Fruit fly (Drosophila melanogaster) whole organism, embryonic: ENCODE data around the gene CG12608.

Source experiments
- Ada2b ChIP-seq: fragments of 200-800 bp; sonication (Bioruptor generic); IDR thresholded peaks from 2 replicates; pipeline ENCODE4 v1.3.6; 2022; ENCODE audit warnings: missing biosample characterization, missing genetic modification characterization
- Atf6 ChIP-seq: fragments of 200-800 bp; sonication (Bioruptor generic); IDR thresholded peaks from 2 replicates; pipeline ENCODE4 v1.3.6; 2022; ENCODE audit warnings: missing biosample characterization, missing genetic modification characterization
- B-H1 ChIP-seq: fragments of 200-800 bp; sonication (Bioruptor generic); IDR thresholded peaks from 3 replicates; pipeline ENCODE4 v1.3.6; 2022; ENCODE audit warnings: missing biosample characterization, missing genetic modification characterization
- CG10654 ChIP-seq: fragments of 200-800 bp; sonication (Bioruptor generic); optimal IDR thresholded peaks from 2 replicates; lab custom pipeline; 2016; ENCODE audit warnings: missing biosample characterization, missing genetic modification characterization
- CG10979 ChIP-seq: fragments of 200-800 bp; sonication (Bioruptor generic); optimal IDR thresholded peaks from 2 replicates; lab custom pipeline; 2018; ENCODE audit warnings: missing biosample characterization, mild to moderate bottlenecking, missing genetic modification characterization, moderate library complexity
- CG11093 ChIP-seq: fragments of 200-800 bp; sonication (Bioruptor generic); IDR thresholded peaks from 3 replicates; pipeline ENCODE4 v1.3.6; 2022; ENCODE audit warnings: missing biosample characterization, missing genetic modification characterization
- CG11560 ChIP-seq: fragments of 200-800 bp; sonication (Bioruptor generic); IDR thresholded peaks from 3 replicates; pipeline ENCODE4 v1.3.6; 2022; ENCODE audit warnings: missing biosample characterization, missing genetic modification characterization
- CG12236 ChIP-seq: fragments of 200-800 bp; sonication (Bioruptor generic); optimal IDR thresholded peaks from 2 replicates; lab custom pipeline; 2016; ENCODE audit warnings: missing biosample characterization, missing genetic modification characterization
- CG13424 ChIP-seq: fragments of 200-800 bp; sonication (Bioruptor generic); optimal IDR thresholded peaks from 2 replicates; lab custom pipeline; 2019; ENCODE audit warnings: missing biosample characterization, mild to moderate bottlenecking, missing genetic modification characterization, moderate library complexity
- CG15073 ChIP-seq: fragments of 200-800 bp; sonication (Bioruptor generic); optimal IDR thresholded peaks from 2 replicates; lab custom pipeline; 2016; ENCODE audit warnings: missing biosample characterization, missing genetic modification characterization
- CG17186 ChIP-seq: fragments of 200-800 bp; sonication (Bioruptor generic); optimal IDR thresholded peaks from 3 replicates; lab custom pipeline; 2017; ENCODE audit warnings: missing biosample characterization, missing genetic modification reagents, missing genetic modification characterization
- CG17328 ChIP-seq: fragments of 200-800 bp; sonication (Bioruptor generic); IDR thresholded peaks from 2 replicates; pipeline ENCODE4 v1.3.6; 2022; ENCODE audit warnings: missing biosample characterization, missing genetic modification characterization
- CG32767 ChIP-seq: fragments of 200-800 bp; sonication (Bioruptor generic); IDR thresholded peaks from 2 replicates; pipeline ENCODE4 v1.3.6; 2022; ENCODE audit warnings: missing biosample characterization, missing genetic modification characterization
- CG3847 ChIP-seq: fragments of 200-800 bp; sonication (Bioruptor generic); IDR thresholded peaks from 2 replicates; pipeline ENCODE4 v1.3.6; 2022; ENCODE audit warnings: missing biosample characterization, missing genetic modification characterization
- CG4282 ChIP-seq: fragments of 200-800 bp; sonication (Bioruptor generic); optimal IDR thresholded peaks from 2 replicates; lab custom pipeline; 2016; ENCODE audit warnings: missing biosample characterization, missing genetic modification characterization
- CG4404 ChIP-seq: fragments of 200-800 bp; sonication (Bioruptor generic); IDR thresholded peaks from 2 replicates; pipeline ENCODE4 v1.3.6; 2022; ENCODE audit warnings: missing biosample characterization, missing genetic modification characterization
- CG4854 ChIP-seq: fragments of 200-800 bp; sonication (Bioruptor generic); optimal IDR thresholded peaks from 2 replicates; lab custom pipeline; 2016; ENCODE audit warnings: missing biosample characterization, missing genetic modification characterization, inconsistent platforms
- CG6791 ChIP-seq: fragments of 200-800 bp; sonication (Bioruptor generic); IDR thresholded peaks from 3 replicates; pipeline ENCODE4 v1.3.6; 2022; ENCODE audit warnings: missing biosample characterization, missing genetic modification characterization; ENCODE audit not compliant: partially characterized antibody
- CG7271 ChIP-seq: fragments of 200-800 bp; sonication (Bioruptor generic); optimal IDR thresholded peaks from 2 replicates; lab custom pipeline; 2018; ENCODE audit warnings: missing biosample characterization, mild to moderate bottlenecking, missing genetic modification characterization, moderate library complexity
- CG8765 ChIP-seq: fragments of 200-800 bp; sonication (Bioruptor generic); IDR thresholded peaks from 2 replicates; pipeline ENCODE4 v1.3.6; 2022; ENCODE audit warnings: missing biosample characterization, missing genetic modification characterization
- CHES-1-like ChIP-seq: fragments of 200-800 bp; sonication (Bioruptor generic); optimal IDR thresholded peaks from 2 replicates; lab custom pipeline; 2016; ENCODE audit warnings: missing biosample characterization, missing genetic modification characterization
- CkIIα-i1 ChIP-seq: fragments of 200-800 bp; sonication (Bioruptor generic); IDR thresholded peaks from 2 replicates; pipeline ENCODE4 v1.3.6; 2022; ENCODE audit warnings: missing biosample characterization, missing genetic modification characterization
- CoRest ChIP-seq: fragments of 200-800 bp; sonication (Bioruptor generic); optimal IDR thresholded peaks from 3 replicates; lab custom pipeline; 2018; ENCODE audit warnings: missing biosample characterization, mild to moderate bottlenecking, missing genetic modification characterization, moderate library complexity
- Dp ChIP-seq: fragments of 200-800 bp; sonication (Bioruptor generic); optimal IDR thresholded peaks from 2 replicates; lab custom pipeline; 2018; ENCODE audit warnings: missing biosample characterization, mild to moderate bottlenecking, missing genetic modification characterization, moderate library complexity
- Elba2 ChIP-seq: fragments of 200-800 bp; sonication (Bioruptor generic); optimal IDR thresholded peaks from 3 replicates; lab custom pipeline; 2016; ENCODE audit warnings: missing biosample characterization, missing genetic modification characterization
- Ets65A ChIP-seq: fragments of 200-800 bp; sonication (Bioruptor generic); peaks from one replicate; lab custom pipeline; 2016; ENCODE audit warnings: missing biosample characterization, missing genetic modification characterization
- Gsc ChIP-seq: fragments of 200-800 bp; sonication (Bioruptor generic); IDR thresholded peaks from 2 replicates; pipeline ENCODE4 v1.3.6; 2022; ENCODE audit warnings: missing biosample characterization, missing genetic modification characterization
- Lhr ChIP-seq: fragments of 200-800 bp; sonication (Bioruptor generic); optimal IDR thresholded peaks from 3 replicates; lab custom pipeline; 2017; ENCODE audit warnings: mild to moderate bottlenecking, missing biosample characterization, missing genetic modification reagents, missing genetic modification characterization
- Meics ChIP-seq: fragments of 200-800 bp; sonication (Bioruptor generic); optimal IDR thresholded peaks from 2 replicates; lab custom pipeline; 2017; ENCODE audit warnings: missing biosample characterization, mild to moderate bottlenecking, missing genetic modification characterization
- Mrtf ChIP-seq: fragments of 200-800 bp; sonication (Bioruptor generic); IDR thresholded peaks from 3 replicates; pipeline ENCODE4 v1.3.6; 2022; ENCODE audit warnings: missing biosample characterization, missing genetic modification characterization
- Poxn ChIP-seq: fragments of 200-800 bp; sonication (Bioruptor generic); IDR thresholded peaks from 2 replicates; pipeline ENCODE4 v1.3.6; 2022; ENCODE audit warnings: missing biosample characterization, missing genetic modification characterization
- Rfx ChIP-seq: fragments of 200-800 bp; sonication (Bioruptor generic); IDR thresholded peaks from 2 replicates; pipeline ENCODE4 v1.3.6; 2022; ENCODE audit warnings: missing biosample characterization, missing genetic modification characterization
- TFAM ChIP-seq: fragments of 200-800 bp; sonication (Bioruptor generic); optimal IDR thresholded peaks from 2 replicates; lab custom pipeline; 2017; ENCODE audit warnings: missing biosample characterization, missing genetic modification characterization, inconsistent platforms
- YL-1 ChIP-seq: fragments of 200-800 bp; sonication (Bioruptor generic); optimal IDR thresholded peaks from 3 replicates; lab custom pipeline; 2017; ENCODE audit warnings: missing biosample characterization, mild to moderate bottlenecking, missing genetic modification characterization
- bab2 ChIP-seq: fragments of 200-800 bp; sonication (Bioruptor generic); optimal IDR thresholded peaks from 2 replicates; lab custom pipeline; 2016; ENCODE audit warnings: missing biosample characterization, missing genetic modification characterization
- bbx ChIP-seq: fragments of 200-800 bp; sonication (Bioruptor generic); IDR thresholded peaks from 2 replicates; pipeline ENCODE4 v1.3.6; 2022; ENCODE audit warnings: missing biosample characterization, missing genetic modification characterization; ENCODE audit not compliant: partially characterized antibody
- br ChIP-seq: fragments of >200 bp; optimal IDR thresholded peaks from 2 replicates; lab custom pipeline; 2017
- cad ChIP-seq: fragments of >200 bp; optimal IDR thresholded peaks from 2 replicates; lab custom pipeline; 2017; ENCODE audit warnings: missing biosample characterization, missing genetic modification characterization
- cg ChIP-seq: fragments of 200-800 bp; sonication (Bioruptor generic); optimal IDR thresholded peaks from 3 replicates; lab custom pipeline; 2019; ENCODE audit warnings: missing biosample characterization, mild to moderate bottlenecking, missing genetic modification characterization, moderate library complexity
- fru ChIP-seq: fragments of >200 bp; optimal IDR thresholded peaks from 2 replicates; lab custom pipeline; 2017
- jigr1 ChIP-seq: fragments of 200-800 bp; sonication (Bioruptor generic); IDR thresholded peaks from 3 replicates; pipeline ENCODE4 v1.3.6; 2022; ENCODE audit warnings: missing biosample characterization, missing genetic modification characterization
- klu ChIP-seq: fragments of 200-800 bp; sonication (Bioruptor generic); IDR thresholded peaks from 2 replicates; pipeline ENCODE4 v1.3.6; 2022; ENCODE audit warnings: missing biosample characterization, missing genetic modification characterization
- lilli ChIP-seq: fragments of 200-800 bp; sonication (Bioruptor generic); optimal IDR thresholded peaks from 3 replicates; lab custom pipeline; 2016; ENCODE audit warnings: missing biosample characterization, missing genetic modification characterization
- lola ChIP-seq, 3 experiments: fragments of >200 bp in 2 of 3; fragments of 200-800 bp in 1 of 3; sonication (Bioruptor generic) in 1 of 3; optimal IDR thresholded peaks; 2 replicates each; lab custom pipeline; 2017 to 2019; ENCODE audit warnings: missing biosample characterization in 3 of 3, missing genetic modification characterization in 3 of 3, mild to moderate bottlenecking in 1 of 3, moderate library complexity in 1 of 3
- mam ChIP-seq: fragments of 200-800 bp; sonication (Bioruptor generic); optimal IDR thresholded peaks from 3 replicates; lab custom pipeline; 2016; ENCODE audit warnings: missing biosample characterization, missing genetic modification characterization
- pnt ChIP-seq: fragments of 200-800 bp; sonication (Bioruptor generic); optimal IDR thresholded peaks from 3 replicates; lab custom pipeline; 2016; ENCODE audit warnings: missing biosample characterization, missing genetic modification characterization
- sens ChIP-seq: fragments of 200-800 bp; sonication (Bioruptor generic); peaks from one replicate; lab custom pipeline; 2016; ENCODE audit warnings: missing biosample characterization, missing genetic modification characterization
- toy ChIP-seq: fragments of 200-800 bp; sonication (Bioruptor generic); IDR thresholded peaks from 2 replicates; pipeline ENCODE4 v1.3.6; 2022; ENCODE audit warnings: missing biosample characterization, missing genetic modification characterization
- trem ChIP-seq: fragments of 200-800 bp; optimal IDR thresholded peaks from 3 replicates; lab custom pipeline; 2019; ENCODE audit warnings: missing biosample characterization, mild to moderate bottlenecking, missing genetic modification characterization, moderate library complexity
- tup ChIP-seq: fragments of 200-800 bp; sonication (Bioruptor generic); optimal IDR thresholded peaks from 2 replicates; lab custom pipeline; 2016; ENCODE audit warnings: missing biosample characterization, mild to moderate bottlenecking, missing genetic modification characterization, moderate library complexity
- zen2 ChIP-seq: fragments of 200-800 bp; sonication (Bioruptor generic); IDR thresholded peaks from 3 replicates; pipeline ENCODE4 v1.3.6; 2022; ENCODE audit warnings: missing biosample characterization, missing genetic modification characterization; ENCODE audit not compliant: partially characterized antibody

The CG12608 gene

dm6 chrX:15383513-15384373, 39.3 kb upstream of the CG12608 start (continued):
- TF ChIP-seq CG3847 (GFP tag; lab: Robert Waterston, UW) (no peak), cad (GFP tag; lab: Kevin White, UChicago) (no peak), CG11560 (tag; lab: Robert Waterston, UW) (no peak), tup (GFP tag; lab: Kevin White, UChicago) (peak; percentile 3), CG4404 (GFP tag; lab: Robert Waterston, UW) (no peak), pnt (GFP tag; lab: Kevin White, UChicago) (no peak), lola (GFP tag; optimal IDR thresholded peaks at IDR 0.05; lab: Kevin White, UChicago) (peak in 1 of 3 experiments; percentile 35), lilli (GFP tag; lab: Kevin White, UChicago) (peak; percentile 20), Rfx (GFP tag; lab: Robert Waterston, UW) (peak; percentile 37; the same call in 1 of the 2 replicates), CG4854 (GFP tag; lab: Kevin White, UChicago) (no peak), CG4282 (GFP tag; lab: Kevin White, UChicago) (no peak), Elba2 (GFP tag; lab: Kevin White, UChicago) (no peak), CG32767 (GFP tag; lab: Robert Waterston, UW) (no peak), B-H1 (0 out of 3 replicates have a peak, but pooled peaks have one; percentile 17), toy (GFP tag; lab: Robert Waterston, UW) (no peak), CG10654 (GFP tag; lab: Kevin White, UChicago) (no peak), TFAM (GFP tag; lab: Kevin White, UChicago) (no peak), jigr1 (GFP tag; lab: Robert Waterston, UW) (no peak), Mrtf (0 out of 3 replicates have a peak, but pooled peaks have one; percentile 14), Dp (no peak), Ada2b (GFP tag; lab: Robert Waterston, UW) (peak; percentile 32; the same call in 1 of the 2 replicates), CG10979 (tag; lab: Kevin White, UChicago) (peak; percentile 64), Lhr (GFP tag; lab: Kevin White, UChicago) (no peak), CG17186 (GFP tag; lab: Kevin White, UChicago) (no peak), CG7271 (tag; lab: Kevin White, UChicago) (no peak), CG17328 (GFP tag; lab: Robert Waterston, UW) (peak; percentile 23; the same call in 1 of the 2 replicates), zen2 (GFP tag; lab: Robert Waterston, UW) (no peak), CG15073 (GFP tag; lab: Kevin White, UChicago) (no peak), Gsc (no peak), Atf6 (peak; percentile 35; the same call in 1 of the 2 replicates), Poxn (GFP tag; lab: Robert Waterston, UW) (no peak), CkIIα-i1 (GFP tag; lab: Robert Waterston, UW) (no peak), CG8765 (GFP tag; lab: Robert Waterston, UW) (no peak), cg (GFP tag; lab: Kevin White, UChicago) (peak; percentile 17), CG11093 (GFP tag; lab: Robert Waterston, UW) (no peak), CHES-1-like (GFP tag; lab: Kevin White, UChicago) (no peak), sens (GFP tag; lab: Kevin White, UChicago) (peak; percentile 69), trem (peak; percentile 24), br (lab: Kevin White, UChicago) (no peak), CoRest (peak; percentile 68), fru (lab: Kevin White, UChicago) (no peak), bab2 (GFP tag; lab: Kevin White, UChicago) (no peak), Meics (GFP tag; lab: Kevin White, UChicago) (peak; percentile 72), CG6791 (GFP tag; lab: Robert Waterston, UW) (no peak), CG13424 (tag; lab: Kevin White, UChicago) (peak; percentile 68), CG12236 (no peak), bbx (GFP tag; lab: Robert Waterston, UW) (no peak), mam (GFP tag; lab: Kevin White, UChicago) (no peak), YL-1 (GFP tag; lab: Kevin White, UChicago) (no peak), Ets65A (GFP tag; lab: Kevin White, UChicago) (no peak), klu (GFP tag; lab: Robert Waterston, UW) (no peak)
